Worm (Caenorhabditis elegans) whole organism, young adult: Measurements from ENCODE around the gene C56G2.9.

Experiments used
- B0019.2 ChIP-seq: fragments of 200-800 bp; sonication (Bioruptor generic); conservative IDR thresholded peaks from 2 replicates; pipeline ENCODE4 v1.3.6; 2022; ENCODE audit warnings: missing genetic modification reagents, missing genetic modification characterization, missing compliant biosample characterization
- F10E7.11 ChIP-seq: sonication (generic microtip); optimal IDR thresholded peaks from 2 replicates; lab custom pipeline; 2017; ENCODE audit warnings: mild to moderate bottlenecking, missing genetic modification characterization, moderate library complexity, missing compliant biosample characterization
- F23B12.7 ChIP-seq: sonication (generic microtip); optimal IDR thresholded peaks from 2 replicates; lab custom pipeline; 2017; ENCODE audit warnings: missing genetic modification characterization, mild to moderate bottlenecking, missing compliant biosample characterization, antibody characterized with exemption, moderate library complexity; ENCODE audit not compliant: insufficient read depth
- F49E8.2 ChIP-seq: sonication (generic microtip); optimal IDR thresholded peaks from 3 replicates; lab custom pipeline; 2017; ENCODE audit warnings: missing genetic modification characterization, mild to moderate bottlenecking, missing compliant biosample characterization, antibody characterized with exemption, moderate library complexity; ENCODE audit not compliant: insufficient read depth
- T07F8.4 ChIP-seq: sonication (generic microtip); optimal IDR thresholded peaks from 2 replicates; lab custom pipeline; 2016; ENCODE audit warnings: mild to moderate bottlenecking, missing genetic modification characterization, moderate library complexity, missing compliant biosample characterization
- Y53F4B.3 ChIP-seq: fragments of 200-800 bp; sonication (Bioruptor generic); IDR thresholded peaks from 2 replicates; pipeline ENCODE4 v1.3.6; 2022; ENCODE audit warnings: missing genetic modification reagents, missing genetic modification characterization, missing compliant biosample characterization
- Y56A3A.18 ChIP-seq: fragments of 200-800 bp; sonication (Bioruptor generic); IDR thresholded peaks from 2 replicates; pipeline ENCODE4 v1.3.6; 2022; ENCODE audit warnings: missing genetic modification reagents, missing genetic modification characterization, missing compliant biosample characterization
- Y67H2A.10 ChIP-seq: fragments of 200-800 bp; sonication (Bioruptor generic); conservative IDR thresholded peaks from 2 replicates; pipeline ENCODE4 v1.3.6; 2022; ENCODE audit warnings: missing genetic modification reagents, missing genetic modification characterization, missing compliant biosample characterization
- Y79H2A.3 ChIP-seq: fragments of 200-800 bp; sonication (Bioruptor generic); conservative IDR thresholded peaks from 2 replicates; pipeline ENCODE4 v1.3.6; 2022; ENCODE audit warnings: missing genetic modification reagents, missing genetic modification characterization, missing compliant biosample characterization
- Y95B8A.8 ChIP-seq: fragments of 200-800 bp; sonication (Bioruptor generic); IDR thresholded peaks from 2 replicates; pipeline ENCODE4 v1.3.6; 2022; ENCODE audit warnings: missing genetic modification reagents, missing genetic modification characterization, missing compliant biosample characterization
- akir-1 ChIP-seq: fragments of 200-800 bp; sonication (Bioruptor generic); optimal IDR thresholded peaks from 2 replicates; lab custom pipeline; 2018; ENCODE audit warnings: mild to moderate bottlenecking, missing genetic modification characterization, moderate library complexity, missing compliant biosample characterization
- aptf-2 ChIP-seq: fragments of 200-800 bp; sonication (Bioruptor generic); conservative IDR thresholded peaks from 2 replicates; pipeline ENCODE4 v1.3.6; 2022; ENCODE audit warnings: missing genetic modification reagents, missing genetic modification characterization, missing compliant biosample characterization
- attf-3 ChIP-seq: fragments of 200-800 bp; sonication (Bioruptor generic); conservative IDR thresholded peaks from 2 replicates; pipeline ENCODE4 v1.3.6; 2022; ENCODE audit warnings: missing genetic modification reagents, missing genetic modification characterization, missing compliant biosample characterization
- attf-5 ChIP-seq: fragments of 200-800 bp; sonication (Bioruptor generic); optimal IDR thresholded peaks from 2 replicates; lab custom pipeline; 2018; ENCODE audit warnings: mild to moderate bottlenecking, missing genetic modification characterization, missing compliant biosample characterization
- attf-6 ChIP-seq: fragments of 200-800 bp; sonication (Bioruptor generic); IDR thresholded peaks from 2 replicates; pipeline ENCODE4 v1.3.6; 2022; ENCODE audit warnings: missing genetic modification reagents, missing genetic modification characterization, missing compliant biosample characterization
- cebp-1 ChIP-seq, 2 experiments: fragments of 200-800 bp in 1 of 2; sonication (Bioruptor generic) in 1 of 2; sonication (generic microtip) in 1 of 2; IDR thresholded peaks in 1 of 2; optimal IDR thresholded peaks in 1 of 2; 2 replicates each; pipeline versions ENCODE4 v1.3.6 to Lab custom; 2017 to 2022; ENCODE audit warnings: missing compliant biosample characterization in 2 of 2, missing genetic modification characterization in 2 of 2, mild to moderate bottlenecking in 1 of 2, missing genetic modification reagents in 1 of 2, moderate library complexity in 1 of 2
- ceh-58 ChIP-seq: fragments of 200-800 bp; sonication (Bioruptor generic); IDR thresholded peaks from 2 replicates; pipeline ENCODE4 v1.3.6; 2022; ENCODE audit warnings: missing genetic modification characterization, missing compliant biosample characterization
- die-1 ChIP-seq: sonication (generic microtip); optimal IDR thresholded peaks from 2 replicates; lab custom pipeline; 2016; ENCODE audit warnings: missing genotype, mild to moderate bottlenecking, missing genetic modification characterization, missing compliant biosample characterization
- dpl-1 ChIP-seq: fragments of 150-350 bp; optimal IDR thresholded peaks from 2 replicates; lab custom pipeline; 2014; ENCODE audit warnings: missing biosample characterization, missing genetic modification reagents, missing genetic modification characterization
- egl-44 ChIP-seq: fragments of 200-800 bp; sonication (Bioruptor generic); IDR thresholded peaks from 2 replicates; pipeline ENCODE4 v1.3.6; 2022; ENCODE audit warnings: missing genetic modification reagents, missing genetic modification characterization, missing compliant biosample characterization
- hlh-26 ChIP-seq: fragments of 200-800 bp; sonication (Bioruptor generic); conservative IDR thresholded peaks from 2 replicates; pipeline ENCODE4 v1.3.6; 2022; ENCODE audit warnings: missing genetic modification reagents, missing genetic modification characterization, missing compliant biosample characterization
- hmg-1.2 ChIP-seq: fragments of 200-800 bp; sonication (Bioruptor generic); IDR thresholded peaks from 2 replicates; pipeline ENCODE4 v1.3.6; 2022; ENCODE audit warnings: missing genetic modification reagents, missing genetic modification characterization, missing compliant biosample characterization
- hrde-1 ChIP-seq: sonication (generic microtip); optimal IDR thresholded peaks from 2 replicates; lab custom pipeline; 2016; ENCODE audit warnings: missing genetic modification characterization, mild to moderate bottlenecking, missing compliant biosample characterization, moderate library complexity, missing genotype, missing genetic modification reagents, borderline replicate concordance
- hsf-1 ChIP-seq: fragments of 200-800 bp; sonication (Bioruptor generic); IDR thresholded peaks from 2 replicates; pipeline ENCODE4 v1.3.6; 2022; ENCODE audit warnings: missing genetic modification reagents, missing genetic modification characterization, missing compliant biosample characterization
- let-607 ChIP-seq, 2 experiments: fragments of 200-800 bp in 1 of 2; sonication (Bioruptor generic) in 1 of 2; sonication (generic microtip) in 1 of 2; optimal IDR thresholded peaks; 2 replicates each; lab custom pipeline; 2016 to 2018; ENCODE audit warnings: mild to moderate bottlenecking in 2 of 2, missing compliant biosample characterization in 2 of 2, missing genetic modification characterization in 2 of 2, moderate library complexity in 2 of 2, missing genotype in 1 of 2
- lin-35 ChIP-seq, 3 experiments: fragments of 150-350 bp in 2 of 3; sonication (generic microtip) in 1 of 3; optimal IDR thresholded peaks; 2 replicates each; lab custom pipeline; 2014 to 2018; ENCODE audit warnings: missing biosample characterization in 3 of 3, missing genetic modification characterization in 3 of 3, missing genetic modification reagents in 3 of 3
- lin-40 ChIP-seq: sonication (generic microtip); optimal IDR thresholded peaks from 2 replicates; lab custom pipeline; 2016; ENCODE audit warnings: missing genetic modification characterization, mild to moderate bottlenecking, missing compliant biosample characterization, missing genotype, missing genetic modification reagents
- madf-3 ChIP-seq: fragments of 200-800 bp; sonication (Bioruptor generic); IDR thresholded peaks from 2 replicates; pipeline ENCODE4 v1.3.6; 2022; ENCODE audit warnings: missing genetic modification reagents, missing genetic modification characterization, missing compliant biosample characterization
- mcd-1 ChIP-seq: fragments of 200-800 bp; sonication (Bioruptor generic); IDR thresholded peaks from 2 replicates; pipeline ENCODE4 v1.3.6; 2022; ENCODE audit warnings: missing genetic modification reagents, missing genetic modification characterization, missing compliant biosample characterization
- mel-28 ChIP-seq: sonication (generic microtip); optimal IDR thresholded peaks from 2 replicates; lab custom pipeline; 2016; ENCODE audit warnings: borderline replicate concordance, mild to moderate bottlenecking, missing genetic modification characterization, missing compliant biosample characterization
- mes-4 ChIP-seq: sonication (generic microtip); optimal IDR thresholded peaks from 2 replicates; lab custom pipeline; 2016; ENCODE audit warnings: missing genotype, missing genetic modification characterization, missing compliant biosample characterization
- mxl-1 ChIP-seq: sonication (generic microtip); optimal IDR thresholded peaks from 2 replicates; lab custom pipeline; 2016; ENCODE audit warnings: missing genetic modification characterization, missing compliant biosample characterization
- nfyb-1 ChIP-seq: fragments of 200-800 bp; sonication (Bioruptor generic); IDR thresholded peaks from 2 replicates; pipeline ENCODE4 v1.3.6; 2022; ENCODE audit warnings: missing genetic modification reagents, missing genetic modification characterization, missing compliant biosample characterization
- nhr-80 ChIP-seq: sonication (generic microtip); optimal IDR thresholded peaks from 2 replicates; lab custom pipeline; 2016; ENCODE audit warnings: missing genetic modification characterization, missing compliant biosample characterization
- repo-1 ChIP-seq: sonication (generic microtip); optimal IDR thresholded peaks from 2 replicates; lab custom pipeline; 2017; ENCODE audit warnings: mild to moderate bottlenecking, missing genetic modification characterization, missing compliant biosample characterization
- rpc-1 ChIP-seq, 2 experiments: fragments of 150-350 bp in 1 of 2; sonication (generic microtip) in 1 of 2; optimal IDR thresholded peaks; 2 replicates each; lab custom pipeline; 2014 to 2018; ENCODE audit warnings: missing biosample characterization in 1 of 2, missing genetic modification characterization in 1 of 2, missing genetic modification reagents in 1 of 2, missing genotype in 1 of 2
- sea-2 ChIP-seq: fragments of 200-800 bp; sonication (Bioruptor generic); IDR thresholded peaks from 2 replicates; pipeline ENCODE4 v1.3.6; 2022; ENCODE audit warnings: missing genetic modification characterization, missing compliant biosample characterization
- snpc-1.1 ChIP-seq: sonication (generic microtip); optimal IDR thresholded peaks from 2 replicates; lab custom pipeline; 2017; ENCODE audit warnings: missing genetic modification characterization, mild to moderate bottlenecking, missing compliant biosample characterization, antibody characterized with exemption, moderate library complexity, missing genotype, missing genetic modification reagents; ENCODE audit not compliant: insufficient read depth
- sptf-2 ChIP-seq: fragments of 200-800 bp; sonication (Bioruptor generic); optimal IDR thresholded peaks from 2 replicates; lab custom pipeline; 2018; ENCODE audit warnings: mild to moderate bottlenecking, missing genetic modification characterization, missing compliant biosample characterization
- tlf-1 ChIP-seq: fragments of 200-800 bp; sonication (Bioruptor generic); optimal IDR thresholded peaks from 2 replicates; lab custom pipeline; 2018; ENCODE audit warnings: mild to moderate bottlenecking, missing genetic modification characterization, missing compliant biosample characterization
- zfh-2 ChIP-seq: fragments of 200-800 bp; sonication (Bioruptor generic); conservative IDR thresholded peaks from 2 replicates; pipeline ENCODE4 v1.3.6; 2022; ENCODE audit warnings: missing genetic modification reagents, missing genetic modification characterization, missing compliant biosample characterization
- ztf-22 ChIP-seq: fragments of 200-800 bp; sonication (Bioruptor generic); optimal IDR thresholded peaks from 2 replicates; lab custom pipeline; 2018; ENCODE audit warnings: mild to moderate bottlenecking, missing genetic modification characterization, moderate library complexity, missing compliant biosample characterization
- ztf-6 ChIP-seq: fragments of 200-800 bp; sonication (Bioruptor generic); IDR thresholded peaks from 2 replicates; pipeline ENCODE4 v1.3.6; 2022; ENCODE audit warnings: missing genetic modification reagents, missing genetic modification characterization, missing compliant biosample characterization

C56G2.9 gene

ce11 chrIII:6374947-6375415 lies 31.9 kb upstream of the C56G2.9 start, which contains the start of the genes rps-13 and nfx-1 (continued):
- TF ChIP-seq hmg-1.2, result peak; percentile 42; the same call in 1 of the 2 replicates
- no peak for TF ChIP-seq akir-1 (GFP tag; lab: Kevin White, UChicago)
- TF ChIP-seq Y95B8A.8 (GFP tag; lab: Robert Waterston, UW), result peak; percentile 14; the same call in 1 of the 2 replicates
- no peak for TF ChIP-seq snpc-1.1 (tag; lab: Kevin White, UChicago)
- TF ChIP-seq attf-5, result peak; percentile 74
- TF ChIP-seq, all 124 proteins: peak for 34

- TF ChIP-seq sea-2, result no peak
- peak; percentile 98 for TF ChIP-seq hrde-1 (tag; lab: Kevin White, UChicago)
- peak; percentile 20 for TF ChIP-seq attf-5
- TF ChIP-seq mxl-1, result peak; percentile 38
- peak; percentile 76 for TF ChIP-seq die-1 (tag; lab: Kevin White, UChicago)
- peak; percentile 62 for TF ChIP-seq F23B12.7
- no peak for TF ChIP-seq dpl-1 (GFP tag; lab: Kevin White, UChicago)
- no peak for TF ChIP-seq ceh-58 (GFP tag; lab: Robert Waterston, UW)
- TF ChIP-seq zfh-2 (GFP tag; lab: Robert Waterston, UW), result no peak; the same call in 1 of the 2 replicates
- TF ChIP-seq aptf-2 (GFP tag; lab: Robert Waterston, UW), result no peak
- TF ChIP-seq F49E8.2 (tag; lab: Kevin White, UChicago), result peak; percentile 97
- TF ChIP-seq tlf-1 (GFP tag; lab: Kevin White, UChicago), result peak; percentile 88
- peak; percentile 63 for TF ChIP-seq madf-3 (GFP tag; lab: Robert Waterston, UW)
- TF ChIP-seq lin-35 (GFP tag; optimal IDR thresholded peaks at IDR 0.05; lab: Kevin White, UChicago), result peak in 2 of 3 experiments; percentile 19 to 45
- no peak for TF ChIP-seq F10E7.11
- TF ChIP-seq nfyb-1 (GFP tag; lab: Robert Waterston, UW), result peak; percentile 86
- TF ChIP-seq T07F8.4 (tag; lab: Kevin White, UChicago), result peak; percentile 51
- TF ChIP-seq Y53F4B.3 (GFP tag; lab: Robert Waterston, UW), result no peak
- peak in 1 of 2 experiments; percentile 39 for TF ChIP-seq let-607 (tag; optimal IDR thresholded peaks at IDR 0.05; lab: Kevin White, UChicago)
- no peak for TF ChIP-seq rpc-1 (optimal IDR thresholded peaks at IDR 0.05; lab: Kevin White, UChicago)
- TF ChIP-seq rpc-1 (tag; optimal IDR thresholded peaks at IDR 0.05; lab: Kevin White, UChicago), result peak; percentile 11
- no peak for TF ChIP-seq mel-28 (tag; lab: Kevin White, UChicago)
- TF ChIP-seq hlh-26 (GFP tag; lab: Robert Waterston, UW), result no peak
- TF ChIP-seq hsf-1, result peak; percentile 73
- no peak for TF ChIP-seq lin-40 (tag; lab: Kevin White, UChicago)
- TF ChIP-seq sptf-2 (GFP tag; lab: Kevin White, UChicago), result peak; percentile 49
- no peak for TF ChIP-seq ztf-22 (GFP tag; lab: Kevin White, UChicago)
- TF ChIP-seq nhr-80 (tag; lab: Kevin White, UChicago), result no peak
- TF ChIP-seq Y79H2A.3 (GFP tag; lab: Robert Waterston, UW), result peak; percentile 69; the same call in 1 of the 2 replicates
- peak; percentile 74 for TF ChIP-seq repo-1 (tag; lab: Kevin White, UChicago)
- no peak for TF ChIP-seq cebp-1 (GFP tag; IDR thresholded peaks at IDR 0.05; lab: Robert Waterston, UW)
- peak; percentile 65 for TF ChIP-seq cebp-1 (tag; optimal IDR thresholded peaks at IDR 0.05; lab: Kevin White, UChicago)
- no peak for TF ChIP-seq Y67H2A.10 (GFP tag; lab: Robert Waterston, UW)
- peak; percentile 91 for TF ChIP-seq Y56A3A.18 (GFP tag; lab: Robert Waterston, UW)
- peak; percentile 15 for TF ChIP-seq egl-44
- TF ChIP-seq mes-4, result peak; percentile 14
- TF ChIP-seq B0019.2 (GFP tag; lab: Robert Waterston, UW), result no peak
- TF ChIP-seq attf-3 (GFP tag; lab: Robert Waterston, UW), result 0 out of 2 replicates have a peak, but pooled peaks have one; percentile 18
- peak; percentile 81 for TF ChIP-seq attf-6 (GFP tag; lab: Robert Waterston, UW)
- TF ChIP-seq ztf-6 (GFP tag; lab: Robert Waterston, UW), result no peak
- peak; percentile 45 for TF ChIP-seq mcd-1
Measured at ce11 chrIII:6373850-6374474, 30.8 kb upstream of the C56G2.9 start.
